Worm (Caenorhabditis elegans): ENCODE data around the gene cyn-17.
A peak's percentile ranks its signal among the peaks of the same experiment; 100 is the strongest.

Gene cyn-17

ce11 chrV:5833531-5833930 is 34.1 kb downstream of the cyn-17 start, which contains the start of gene srh-76:
Gene srh-76 (plus strand): TSS chrV:5833831.
- TF ChIP-seq unc-62 (GFP tag; optimal IDR thresholded peaks at IDR 0.05 in 1 of 2) (no peak), unc-62 (tag; optimal IDR thresholded peaks at IDR 0.05) (no peak), ces-1 (GFP tag; optimal IDR thresholded peaks at IDR 0.05) (no peak), arid-1 (GFP tag; conservative IDR thresholded peaks at IDR 0.05) (no peak), ztf-7 (tag; optimal IDR thresholded peaks at IDR 0.05) (no peak), mxl-2 (GFP tag; conservative IDR thresholded peaks at IDR 0.05) (no peak), T26A8.4 (GFP tag; IDR thresholded peaks at IDR 0.05) (no peak), egl-43 (GFP tag; IDR thresholded peaks at IDR 0.05) (no peak), ceh-28 (tag; optimal IDR thresholded peaks at IDR 0.05) (no peak), ceh-20 (GFP tag; IDR thresholded peaks at IDR 0.05) (no peak), daf-19 (GFP tag; conservative IDR thresholded peaks at IDR 0.05) (no peak), Y48G9A.11 (GFP tag; IDR thresholded peaks at IDR 0.05) (no peak), ceh-44 (GFP tag; IDR thresholded peaks at IDR 0.05) (no peak), lim-7 (GFP tag; IDR thresholded peaks at IDR 0.05) (no peak), pha-4 (GFP tag; IDR thresholded peaks at IDR 0.05) (no peak), pha-4 (tag; optimal IDR thresholded peaks at IDR 0.05) (no peak), hif-1 (tag; optimal IDR thresholded peaks at IDR 0.05) (no peak), mdl-1 (tag; optimal IDR thresholded peaks at IDR 0.05) (no peak), dmd-8 (GFP tag; IDR thresholded peaks at IDR 0.05) (no peak), lin-39 (tag; optimal IDR thresholded peaks at IDR 0.05) (no peak)

- TF ChIP-seq lsy-2 (tag; optimal IDR thresholded peaks at IDR 0.05), result no peak
- no peak for TF ChIP-seq vab-7 (GFP tag; IDR thresholded peaks at IDR 0.05)
- TF ChIP-seq ceh-62 (tag; optimal IDR thresholded peaks at IDR 0.05), result no peak
- TF ChIP-seq madf-5 (GFP tag; IDR thresholded peaks at IDR 0.05), result 0 out of 4 replicates have a peak, but pooled peaks of 1 of the 2 experiments have one; percentile 1
- TF ChIP-seq tra-1 (GFP tag; IDR thresholded peaks at IDR 0.05), result no peak
- no peak for TF ChIP-seq dpl-1 (GFP tag; optimal IDR thresholded peaks at IDR 0.05)
- TF ChIP-seq mep-1 (tag; optimal IDR thresholded peaks at IDR 0.05), result no peak
- no peak for TF ChIP-seq mes-2 (tag; optimal IDR thresholded peaks at IDR 0.05; ENCODE audit: poor library complexity, severe bottlenecking)
- TF ChIP-seq lin-13 (GFP tag; optimal IDR thresholded peaks at IDR 0.05), result peak; percentile 23
- no peak for TF ChIP-seq hlh-11 (tag; optimal IDR thresholded peaks at IDR 0.05)
- no peak for TF ChIP-seq rbr-2 (tag; optimal IDR thresholded peaks at IDR 0.05)
- TF ChIP-seq F49E8.2 (tag; optimal IDR thresholded peaks at IDR 0.05; ENCODE audit: borderline replicate concordance), result no peak
- TF ChIP-seq ceh-82 (tag; optimal IDR thresholded peaks at IDR 0.05), result no peak
- TF ChIP-seq ztf-11 (tag; optimal IDR thresholded peaks at IDR 0.05), result no peak
- TF ChIP-seq ztf-7 (tag; optimal IDR thresholded peaks at IDR 0.05), result no peak
- TF ChIP-seq nhr-6 (tag; optimal IDR thresholded peaks at IDR 0.05), result no peak
- peak; percentile 93 for TF ChIP-seq zfp-3 (GFP tag; conservative IDR thresholded peaks at IDR 0.05)
- TF ChIP-seq D1046.2 (GFP tag; IDR thresholded peaks at IDR 0.05), result no peak
- TF ChIP-seq mdl-1 (tag; optimal IDR thresholded peaks at IDR 0.05), result no peak
These were observed 35.9 kb downstream of the cyn-17 start for ce11 chrV:5835397-5835796.

ce11 chrV:5835979-5836615 is 36.6 kb downstream of the cyn-17 start:
- TF ChIP-seq gei-8 (GFP tag; optimal IDR thresholded peaks at IDR 0.05), result peak; percentile 17
- TF ChIP-seq saeg-2 (GFP tag; IDR thresholded peaks at IDR 0.05), result no peak
- TF ChIP-seq set-16 (GFP tag; IDR thresholded peaks at IDR 0.05), result peak; percentile 99
- TF ChIP-seq lin-38 (GFP tag; IDR thresholded peaks at IDR 0.05), result peak; percentile 28; the same call in 1 of the 2 replicates
- no peak for TF ChIP-seq ztf-11 (tag; optimal IDR thresholded peaks at IDR 0.05)
- 0 out of 2 replicates have a peak, but pooled peaks have one; percentile 41 for TF ChIP-seq egl-43 (GFP tag; IDR thresholded peaks at IDR 0.05)
- no peak for TF ChIP-seq spr-1 (tag; optimal IDR thresholded peaks at IDR 0.05)
- no peak for TF ChIP-seq ceh-32 (tag; optimal IDR thresholded peaks at IDR 0.05; ENCODE audit: poor library complexity)
- no peak for TF ChIP-seq daf-16 (GFP tag; optimal IDR thresholded peaks at IDR 0.05)
- no peak for TF ChIP-seq daf-16 (tag; optimal IDR thresholded peaks at IDR 0.05)
- TF ChIP-seq F49E8.2 (tag; optimal IDR thresholded peaks at IDR 0.05; ENCODE audit: borderline replicate concordance), result no peak
- TF ChIP-seq hlh-11 (tag; optimal IDR thresholded peaks at IDR 0.05), result peak; percentile 43
- no peak for TF ChIP-seq dve-1 (tag; optimal IDR thresholded peaks at IDR 0.05; ENCODE audit: insufficient read depth)
- no peak for TF ChIP-seq T20F7.1 (GFP tag; optimal IDR thresholded peaks at IDR 0.05)
- TF ChIP-seq T26A8.4 (GFP tag; IDR thresholded peaks at IDR 0.05), result peak; percentile 41; the same call in 1 of the 2 replicates
- no peak for TF ChIP-seq dmd-8 (GFP tag; IDR thresholded peaks at IDR 0.05)
- no peak for TF ChIP-seq daf-8 (GFP tag; IDR thresholded peaks at IDR 0.05)

All from whole organism, L4 larva.